Fruit fly (Drosophila melanogaster) Kc167 (cell line): Measurements from ENCODE around the gene Rassf.

Experiments used
- Sin3A ChIP-seq: fragments of >200 bp; optimal IDR thresholded peaks from 2 replicates; lab custom pipeline; 2018; ENCODE audit warnings: missing external identifiers
- h ChIP-seq: fragments of >200 bp; optimal IDR thresholded peaks from 3 replicates; lab custom pipeline; 2018; ENCODE audit warnings: missing external identifiers
- psq ChIP-seq: fragments of >200 bp; optimal IDR thresholded peaks from 2 replicates; lab custom pipeline; 2017; ENCODE audit warnings: missing external identifiers

- TF ChIP-seq psq (lab: Kevin White, UChicago) (no peak), h (lab: Kevin White, UChicago) (no peak), Sin3A (no peak)
Observed at dm6 chr3R:23119873-23120272, 2.1 kb upstream of the Rassf start.
